Worm (Caenorhabditis elegans) whole organism, late embryonic: Measurements from ENCODE around the gene trx-3.

Source experiments
- C08G9.2 ChIP-seq: sonication (generic microtip); optimal IDR thresholded peaks from 2 replicates; lab custom pipeline; 2016; ENCODE audit warnings: mild to moderate bottlenecking, missing genetic modification characterization, moderate library complexity, missing compliant biosample characterization
- K09A11.1 ChIP-seq: sonication (generic microtip); optimal IDR thresholded peaks from 2 replicates; lab custom pipeline; 2017; ENCODE audit warnings: antibody characterized with exemption, mild to moderate bottlenecking, missing genetic modification characterization, missing compliant biosample characterization; ENCODE audit not compliant: insufficient read depth
- ceh-14 ChIP-seq: sonication (generic microtip); optimal IDR thresholded peaks from 2 replicates; lab custom pipeline; 2016; ENCODE audit warnings: missing genotype, missing genetic modification characterization, missing compliant biosample characterization
- ceh-18 ChIP-seq: sonication (generic microtip); optimal IDR thresholded peaks from 2 replicates; lab custom pipeline; 2016; ENCODE audit warnings: missing genetic modification characterization, missing compliant biosample characterization
- ceh-19 ChIP-seq: fragments of 200-800 bp; sonication (Bioruptor generic); optimal IDR thresholded peaks from 2 replicates; lab custom pipeline; 2018; ENCODE audit warnings: mild to moderate bottlenecking, missing genetic modification characterization, missing compliant biosample characterization
- ceh-2 ChIP-seq: sonication (generic microtip); optimal IDR thresholded peaks from 2 replicates; lab custom pipeline; 2016; ENCODE audit warnings: missing genotype, missing genetic modification characterization, missing compliant biosample characterization
- ceh-24 ChIP-seq: sonication (generic microtip); optimal IDR thresholded peaks from 2 replicates; lab custom pipeline; 2016; ENCODE audit warnings: mild to moderate bottlenecking, missing genetic modification characterization, missing compliant biosample characterization
- ceh-30 ChIP-seq: fragments of 150-350 bp; optimal IDR thresholded peaks from 2 replicates; lab custom pipeline; 2014; ENCODE audit warnings: missing biosample characterization, missing genetic modification characterization
- ceh-31 ChIP-seq: sonication (generic microtip); optimal IDR thresholded peaks from 2 replicates; lab custom pipeline; 2016; ENCODE audit warnings: missing genetic modification characterization, missing compliant biosample characterization
- ceh-34 ChIP-seq: sonication (generic microtip); optimal IDR thresholded peaks from 2 replicates; lab custom pipeline; 2016; ENCODE audit warnings: mild to moderate bottlenecking, missing genetic modification characterization, missing compliant biosample characterization
- ceh-6 ChIP-seq: fragments of 200-800 bp; sonication (Bioruptor generic); optimal IDR thresholded peaks from 2 replicates; lab custom pipeline; 2018; ENCODE audit warnings: mild to moderate bottlenecking, missing genetic modification characterization, missing compliant biosample characterization
- ceh-9 ChIP-seq: sonication (generic microtip); optimal IDR thresholded peaks from 2 replicates; lab custom pipeline; 2016; ENCODE audit warnings: mild to moderate bottlenecking, missing genetic modification characterization, inconsistent platforms, missing compliant biosample characterization
- che-1 ChIP-seq: sonication (generic microtip); optimal IDR thresholded peaks from 2 replicates; lab custom pipeline; 2016; ENCODE audit warnings: mild to moderate bottlenecking, missing genetic modification characterization, missing compliant biosample characterization
- elt-2 ChIP-seq: sonication (generic microtip); optimal IDR thresholded peaks from 2 replicates; lab custom pipeline; 2016; ENCODE audit warnings: missing genetic modification reagents, missing genetic modification characterization, missing compliant biosample characterization
- fkh-10 ChIP-seq: fragments of 150-350 bp; optimal IDR thresholded peaks from 2 replicates; lab custom pipeline; 2014; ENCODE audit warnings: missing biosample characterization, missing genetic modification reagents, missing genetic modification characterization
- gmeb-2 ChIP-seq: sonication (generic microtip); optimal IDR thresholded peaks from 2 replicates; lab custom pipeline; 2016; ENCODE audit warnings: missing genetic modification characterization, inconsistent platforms, missing compliant biosample characterization
- hlh-15 ChIP-seq: sonication (generic microtip); optimal IDR thresholded peaks from 2 replicates; lab custom pipeline; 2016; ENCODE audit warnings: missing genetic modification characterization, missing compliant biosample characterization
- hlh-30 ChIP-seq: sonication (generic microtip); optimal IDR thresholded peaks from 2 replicates; lab custom pipeline; 2017; ENCODE audit warnings: antibody characterized with exemption, missing genetic modification characterization, missing compliant biosample characterization; ENCODE audit not compliant: insufficient read depth
- madf-2 ChIP-seq: sonication (generic microtip); optimal IDR thresholded peaks from 2 replicates; lab custom pipeline; 2017; ENCODE audit warnings: missing genetic modification characterization, missing compliant biosample characterization
- mec-3 ChIP-seq: sonication (generic microtip); optimal IDR thresholded peaks from 2 replicates; lab custom pipeline; 2016; ENCODE audit warnings: borderline replicate concordance, missing genetic modification characterization, missing compliant biosample characterization
- nfya-1 ChIP-seq: sonication (generic microtip); optimal IDR thresholded peaks from 2 replicates; lab custom pipeline; 2017; ENCODE audit warnings: missing genetic modification characterization, mild to moderate bottlenecking, missing compliant biosample characterization, antibody characterized with exemption, moderate library complexity
- npax-4 ChIP-seq: sonication (generic microtip); optimal IDR thresholded peaks from 2 replicates; lab custom pipeline; 2016; ENCODE audit warnings: missing genetic modification characterization, missing compliant biosample characterization
- odd-2 ChIP-seq: sonication (generic microtip); optimal IDR thresholded peaks from 2 replicates; lab custom pipeline; 2017; ENCODE audit warnings: antibody characterized with exemption, mild to moderate bottlenecking, missing genetic modification characterization, missing compliant biosample characterization
- pat-9 ChIP-seq: fragments of 200-800 bp; sonication (Bioruptor generic); optimal IDR thresholded peaks from 2 replicates; lab custom pipeline; 2018; ENCODE audit warnings: mild to moderate bottlenecking, missing genetic modification characterization, moderate library complexity, missing compliant biosample characterization
- pha-2 ChIP-seq: sonication (generic microtip); optimal IDR thresholded peaks from 2 replicates; lab custom pipeline; 2017; ENCODE audit warnings: mild to moderate bottlenecking, missing genetic modification characterization, missing compliant biosample characterization
- pha-4 ChIP-seq: fragments of 150-350 bp; optimal IDR thresholded peaks from 2 replicates; lab custom pipeline; 2018; ENCODE audit warnings: missing biosample characterization, missing genetic modification reagents, missing genetic modification characterization
- ref-2 ChIP-seq: sonication (generic microtip); optimal IDR thresholded peaks from 2 replicates; lab custom pipeline; 2016; ENCODE audit warnings: missing genetic modification characterization, missing compliant biosample characterization
- rnt-1 ChIP-seq: sonication (generic microtip); optimal IDR thresholded peaks from 2 replicates; lab custom pipeline; 2016; ENCODE audit warnings: missing genetic modification characterization, missing compliant biosample characterization
- sox-4 ChIP-seq: sonication (generic microtip); optimal IDR thresholded peaks from 2 replicates; lab custom pipeline; 2017; ENCODE audit warnings: mild to moderate bottlenecking, missing genetic modification characterization, inconsistent platforms, missing compliant biosample characterization
- tbx-2 ChIP-seq: sonication (generic microtip); optimal IDR thresholded peaks from 2 replicates; lab custom pipeline; 2016; ENCODE audit warnings: missing genetic modification characterization, missing compliant biosample characterization
- unc-42 ChIP-seq: sonication (generic microtip); optimal IDR thresholded peaks from 2 replicates; lab custom pipeline; 2016; ENCODE audit warnings: missing genotype, missing genetic modification characterization, missing compliant biosample characterization
- unc-55 ChIP-seq: sonication (generic microtip); optimal IDR thresholded peaks from 2 replicates; lab custom pipeline; 2017; ENCODE audit warnings: missing biosample characterization, missing genetic modification reagents, missing genetic modification characterization
- zip-5 ChIP-seq: sonication (generic microtip); optimal IDR thresholded peaks from 2 replicates; lab custom pipeline; 2016; ENCODE audit warnings: missing genetic modification characterization, missing compliant biosample characterization
- ztf-16 ChIP-seq: sonication (generic microtip); optimal IDR thresholded peaks from 2 replicates; lab custom pipeline; 2017; ENCODE audit warnings: missing genetic modification characterization, missing compliant biosample characterization

trx-3 gene

DNA sequence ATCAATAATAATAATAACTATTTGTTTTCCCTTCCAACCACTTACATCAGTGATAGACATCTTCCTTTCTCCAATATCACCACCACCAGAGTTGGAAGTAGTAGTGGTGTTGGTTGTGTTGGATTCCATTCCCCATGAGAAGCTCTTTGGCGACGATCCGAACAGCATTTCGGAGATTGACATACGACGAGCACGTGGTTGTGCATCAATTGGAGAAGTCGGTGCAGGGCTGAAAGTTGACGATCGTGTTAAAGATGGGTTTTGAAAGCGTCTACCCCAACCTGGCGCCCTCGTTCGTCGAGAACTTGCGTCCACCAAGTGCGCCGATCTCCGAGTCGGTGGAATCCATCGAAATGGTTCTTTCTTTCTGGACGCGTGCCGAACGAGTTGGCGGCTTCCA lies 17.8 kb upstream of the trx-3 start:
- TF ChIP-seq ceh-19 (GFP tag; lab: Kevin White, UChicago): no peak
- no peak for TF ChIP-seq ceh-24 (tag; lab: Kevin White, UChicago)
- no peak for TF ChIP-seq pha-4 (tag; lab: Kevin White, UChicago)
- TF ChIP-seq ref-2 (tag; lab: Kevin White, UChicago): no peak
- TF ChIP-seq unc-42 (tag; lab: Kevin White, UChicago): no peak
- TF ChIP-seq nfya-1 (tag; lab: Kevin White, UChicago): no peak
- no peak for TF ChIP-seq hlh-15
- no peak for TF ChIP-seq ceh-14 (tag; lab: Kevin White, UChicago)
- no peak for TF ChIP-seq sox-4
- no peak for TF ChIP-seq fkh-10 (GFP tag; lab: Kevin White, UChicago)
- TF ChIP-seq elt-2: no peak
- TF ChIP-seq odd-2 (tag; lab: Kevin White, UChicago): no peak
- TF ChIP-seq unc-55: no peak
- no peak for TF ChIP-seq ceh-31 (tag; lab: Kevin White, UChicago)
- TF ChIP-seq zip-5: no peak
- no peak for TF ChIP-seq pha-2 (tag; lab: Kevin White, UChicago)
- TF ChIP-seq mec-3: no peak

ce11 chrIV:4469770-4470709 lies 16.8 kb upstream of the trx-3 start:
- TF ChIP-seq ceh-24 (tag; lab: Kevin White, UChicago) (no peak), ceh-31 (tag; lab: Kevin White, UChicago) (peak; percentile 19), ceh-18 (peak; percentile 6), hlh-30 (tag; lab: Kevin White, UChicago) (peak; percentile 89)

ce11 chrIV:4470885-4471772 lies 15.7 kb upstream of the trx-3 start:
- no peak for TF ChIP-seq hlh-15
- TF ChIP-seq rnt-1 (tag; lab: Kevin White, UChicago): no peak
- TF ChIP-seq ceh-9 (tag; lab: Kevin White, UChicago): no peak
- TF ChIP-seq unc-42 (tag; lab: Kevin White, UChicago): peak; percentile 21
- TF ChIP-seq sox-4: no peak
- no peak for TF ChIP-seq pat-9 (tag; lab: Kevin White, UChicago)
- TF ChIP-seq madf-2 (tag; lab: Kevin White, UChicago): no peak
- TF ChIP-seq ztf-16 (tag; lab: Kevin White, UChicago): no peak
- no peak for TF ChIP-seq ceh-30 (tag; lab: Kevin White, UChicago)
- no peak for TF ChIP-seq tbx-2
- no peak for TF ChIP-seq gmeb-2 (tag; lab: Kevin White, UChicago)
- TF ChIP-seq ceh-14 (tag; lab: Kevin White, UChicago): no peak
- TF ChIP-seq unc-55: no peak
- no peak for TF ChIP-seq npax-4 (tag; lab: Kevin White, UChicago)
- no peak for TF ChIP-seq ceh-34
- no peak for TF ChIP-seq elt-2
- no peak for TF ChIP-seq K09A11.1 (tag; lab: Kevin White, UChicago)
- no peak for TF ChIP-seq che-1
- no peak for TF ChIP-seq ceh-2 (tag; lab: Kevin White, UChicago)
- TF ChIP-seq ceh-6: no peak
- peak; percentile 30 for TF ChIP-seq C08G9.2 (tag; lab: Kevin White, UChicago)
- peak; percentile 23 for TF ChIP-seq ceh-31 (tag; lab: Kevin White, UChicago)
- TF ChIP-seq mec-3: no peak
